Fruit fly (Drosophila melanogaster): ENCODE measurements around the gene CG10559.

dm6 chr3R:25300575-25300974 is 15.3 kb downstream of the CG10559 start, which contains the start of gene CG13659:
- TF ChIP-seq CG8478 (optimal IDR thresholded peaks at IDR 0.05) (no peak), CTCF (optimal IDR thresholded peaks at IDR 0.05) (no peak)

All from S2 (cell line).